Worm (Caenorhabditis elegans): ENCODE measurements around the gene C29F7.3.
"Not testable (repeated sequence)": the region's sequence is repeated elsewhere in the genome, so short reads cannot be mapped to it uniquely, and the experiment has no call there.

Gene C29F7.3

DNA sequence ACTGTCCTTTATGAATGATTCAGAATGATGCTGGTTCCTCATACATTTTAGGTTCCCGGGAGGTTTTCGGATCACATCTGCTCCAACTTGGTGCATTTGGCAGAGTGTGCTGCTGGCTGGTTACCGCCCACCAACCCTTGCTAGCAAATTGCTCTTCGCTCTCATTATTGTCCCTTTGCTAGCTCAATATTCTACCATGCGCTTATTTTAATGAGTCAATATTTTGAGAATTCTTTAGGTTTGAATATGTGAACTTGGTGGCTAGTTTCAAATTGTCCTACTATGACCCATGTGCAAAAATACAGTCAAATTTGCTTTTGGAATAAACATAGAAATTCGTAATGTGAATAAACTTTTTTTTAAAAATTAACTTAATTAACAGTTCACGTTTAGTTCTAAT lies 15.4 kb upstream of the C29F7.3 start:
- TF ChIP-seq W03F9.2 (tag; optimal IDR thresholded peaks at IDR 0.05) (no peak), dao-5 (tag; optimal IDR thresholded peaks at IDR 0.05) (no peak), him-1 (tag; optimal IDR thresholded peaks at IDR 0.05) (no peak)

DNA sequence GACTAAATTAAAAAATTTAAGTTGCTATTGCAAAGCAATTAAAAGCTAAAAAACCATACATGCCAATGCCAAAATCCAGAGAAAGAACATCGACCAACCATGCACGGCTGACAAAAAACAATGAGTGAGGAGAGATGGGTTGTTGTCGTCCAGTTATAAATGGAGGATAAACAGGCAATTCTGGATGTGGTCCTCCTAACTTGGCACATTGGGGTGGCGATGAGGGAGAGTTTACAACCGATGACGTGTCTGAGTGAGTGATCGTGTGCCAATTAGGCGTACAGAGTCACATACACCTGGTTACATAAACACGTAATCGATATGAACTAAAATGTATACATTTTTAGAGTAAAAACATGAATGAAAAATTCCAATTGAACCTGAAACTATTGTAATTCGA lies 11.7 kb upstream of the C29F7.3 start, which contains the start of gene C29F7.10:
C29F7.10 (minus strand) TSS at position 101 of the 400 bp plus-strand sequence.
- not testable (repeated sequence) for TF ChIP-seq dao-5, him-1, W03F9.2 (tag; optimal IDR thresholded peaks at IDR 0.05)

DNA sequence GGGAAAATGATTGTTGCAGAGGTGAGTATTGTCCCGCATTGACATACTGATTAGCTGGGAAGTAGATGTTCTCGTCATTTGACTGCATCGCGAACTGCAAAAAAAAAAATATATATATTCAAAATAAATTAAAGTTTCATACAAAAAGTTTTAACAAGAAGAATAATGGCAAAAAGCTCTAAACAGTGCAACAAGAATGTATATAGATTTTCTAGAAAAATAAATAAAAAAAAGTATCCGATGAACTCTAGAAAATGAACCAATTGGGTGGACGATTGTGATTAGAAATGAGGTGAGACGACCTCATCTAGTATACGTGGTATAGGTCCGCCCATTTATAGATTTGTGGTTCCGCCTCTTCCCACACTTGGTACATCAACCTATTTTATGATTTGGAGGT lies 9.0 kb upstream of the C29F7.3 start, which contains the start of gene fkh-4:
fkh-4 (minus strand) TSS at position 101 of the 400 bp plus-strand sequence.
- TF ChIP-seq dao-5, him-1, W03F9.2 (tag; optimal IDR thresholded peaks at IDR 0.05): not testable (repeated sequence)

DNA sequence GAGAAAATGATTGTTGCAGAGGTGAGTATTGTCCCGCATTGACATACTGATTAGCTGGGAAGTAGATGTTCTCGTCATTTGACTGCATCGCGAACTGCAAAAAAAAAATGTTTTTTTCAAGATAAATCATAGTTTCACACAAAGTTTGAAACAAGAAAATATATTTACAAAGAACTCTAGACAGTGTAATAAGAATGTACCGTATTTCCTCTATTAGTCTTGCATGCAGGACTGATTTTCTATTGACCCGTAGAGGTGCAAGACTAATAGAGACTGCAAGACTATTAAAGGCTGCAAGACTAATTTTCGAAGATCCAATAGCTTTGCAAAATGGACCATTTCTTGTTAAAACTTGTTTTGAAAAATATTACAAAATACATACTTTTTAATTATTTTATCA lies 3.6 kb upstream of the C29F7.3 start, which contains the start of gene fkh-3:
fkh-3 (minus strand) TSS at position 101 of the 400 bp plus-strand sequence.
- no peak for TF ChIP-seq him-1 (tag; optimal IDR thresholded peaks at IDR 0.05)
- no peak for TF ChIP-seq dao-5 (tag; optimal IDR thresholded peaks at IDR 0.05)
- no peak for TF ChIP-seq W03F9.2 (tag; optimal IDR thresholded peaks at IDR 0.05)

DNA sequence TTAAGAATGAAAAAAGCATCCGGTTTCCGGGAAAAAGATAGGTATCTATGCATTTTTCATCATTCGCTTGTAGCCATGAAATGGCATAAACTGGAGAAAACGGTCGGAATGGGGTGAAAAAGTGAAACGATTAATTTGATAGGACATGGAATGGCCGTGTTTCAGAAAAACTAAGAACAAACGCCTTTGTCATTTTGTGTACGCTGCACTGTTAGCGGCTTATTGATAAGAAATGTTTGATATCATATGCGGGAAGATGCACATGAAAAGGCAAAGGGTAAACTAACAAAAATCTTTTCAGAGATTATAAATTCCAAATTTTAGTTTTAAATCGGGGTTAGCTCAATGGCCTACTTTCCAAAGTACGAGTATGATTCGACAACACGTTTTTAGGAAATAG lies 1.3 kb upstream of the C29F7.3 start:
- TF ChIP-seq dao-5 (tag; optimal IDR thresholded peaks at IDR 0.05) (no peak), him-1 (tag; optimal IDR thresholded peaks at IDR 0.05) (no peak), W03F9.2 (tag; optimal IDR thresholded peaks at IDR 0.05) (no peak)

DNA sequence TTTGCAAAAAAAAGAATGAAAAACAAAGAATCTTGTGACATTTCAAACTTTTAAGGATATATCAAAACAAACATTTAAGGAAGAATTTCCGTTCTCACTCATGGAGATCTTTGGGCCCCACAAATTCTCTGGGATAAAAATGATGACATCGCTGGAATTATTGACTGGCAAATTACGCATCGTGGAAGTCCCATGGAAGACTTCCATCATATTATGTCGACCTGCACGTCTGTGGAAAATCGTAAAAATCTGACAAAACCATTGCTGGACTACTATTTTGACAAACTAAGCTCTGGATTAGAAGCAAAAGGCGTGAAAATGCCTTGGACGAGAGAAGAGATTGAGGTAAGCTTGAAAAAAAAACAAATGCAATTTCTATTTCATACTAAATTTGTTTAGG lies 2.3 kb downstream of the C29F7.3 start:
- TF ChIP-seq W03F9.2 (tag; optimal IDR thresholded peaks at IDR 0.05) (no peak), him-1 (tag; optimal IDR thresholded peaks at IDR 0.05) (no peak), dao-5 (tag; optimal IDR thresholded peaks at IDR 0.05) (no peak)

DNA sequence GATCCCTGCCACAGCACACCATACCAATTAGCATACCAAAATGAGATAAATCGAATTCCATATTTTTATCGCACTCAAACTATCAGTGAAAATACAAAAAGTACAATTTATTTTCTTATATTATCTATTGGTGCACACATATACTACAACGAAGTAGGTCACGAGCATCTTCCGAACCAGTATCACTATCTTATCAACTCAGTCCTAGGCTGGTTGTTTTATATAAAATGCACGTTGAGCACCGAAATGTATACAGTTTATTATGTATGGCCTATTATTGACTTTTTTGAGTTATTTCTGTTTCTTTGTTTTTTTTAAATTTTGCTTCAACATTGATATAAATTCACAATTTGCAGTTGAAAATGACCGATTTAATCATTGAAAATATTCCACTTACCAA lies 4.0 kb downstream of the C29F7.3 start, which contains the start of gene C29F7.2:
C29F7.2 (plus strand) TSS at position 357 of the 400 bp plus-strand sequence.
- TF ChIP-seq dao-5 (tag; optimal IDR thresholded peaks at IDR 0.05) (no peak), W03F9.2 (tag; optimal IDR thresholded peaks at IDR 0.05) (no peak), him-1 (tag; optimal IDR thresholded peaks at IDR 0.05) (no peak)

DNA sequence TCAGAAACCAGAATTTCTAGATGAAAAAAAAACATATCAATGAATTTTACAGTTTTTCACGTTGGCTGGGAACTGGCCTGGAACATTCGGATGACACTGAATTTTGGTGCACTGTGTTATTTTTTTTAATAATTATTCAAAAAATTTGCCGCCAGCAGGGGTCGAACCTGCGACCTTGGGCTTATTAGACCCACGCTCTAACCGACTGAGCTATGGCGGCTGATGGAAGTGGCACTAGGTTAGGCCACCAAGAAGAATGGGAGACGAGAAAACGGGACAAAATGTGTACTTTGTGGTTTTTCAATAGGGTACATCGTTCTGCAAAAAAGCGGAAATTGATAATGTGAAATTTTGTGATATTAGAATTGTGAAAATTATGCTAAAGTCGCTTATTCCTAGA lies 4.8 kb downstream of the C29F7.3 start:
- TF ChIP-seq him-1 (tag; optimal IDR thresholded peaks at IDR 0.05) = no peak
- peak; percentile 54 for TF ChIP-seq W03F9.2 (tag; optimal IDR thresholded peaks at IDR 0.05)

DNA sequence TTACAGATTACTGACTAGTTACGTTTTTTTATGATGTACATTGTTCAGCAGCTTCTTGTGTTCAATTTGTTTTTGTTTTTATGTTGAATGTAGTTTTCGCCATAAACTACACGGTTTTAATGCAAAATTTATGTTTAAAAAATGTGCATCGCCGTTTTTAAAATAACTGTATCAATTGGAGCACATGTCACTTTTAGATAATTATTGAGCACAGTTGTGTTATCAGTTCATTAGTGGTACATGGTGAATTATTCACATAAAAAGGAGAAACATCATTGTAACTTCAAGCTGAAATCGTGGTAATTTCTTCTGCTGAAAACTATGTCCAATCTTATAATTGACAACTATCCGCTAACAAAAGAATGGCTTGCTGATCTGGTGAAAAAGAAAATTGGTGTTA lies 7.4 kb downstream of the C29F7.3 start:
- TF ChIP-seq dao-5 (tag; optimal IDR thresholded peaks at IDR 0.05) (no peak), W03F9.2 (tag; optimal IDR thresholded peaks at IDR 0.05) (no peak), him-1 (tag; optimal IDR thresholded peaks at IDR 0.05) (no peak)

DNA sequence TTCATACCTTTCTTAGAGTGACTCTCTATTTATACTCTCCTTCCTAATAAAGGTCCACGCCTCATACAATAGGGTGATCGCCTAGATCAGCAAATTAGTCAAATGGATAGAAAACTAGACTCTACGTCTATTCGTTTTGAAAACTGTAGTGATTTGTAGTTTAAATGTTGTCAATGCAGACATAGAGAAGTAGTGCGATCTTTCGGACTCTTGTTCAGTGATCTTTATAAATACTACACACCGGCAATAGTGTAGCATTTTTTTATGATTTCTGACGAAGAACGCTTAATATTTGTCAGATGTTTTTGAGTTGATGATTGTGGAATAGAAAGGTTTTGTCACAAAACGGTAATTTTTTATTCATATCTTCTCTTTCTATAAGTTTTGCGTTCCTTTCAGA lies 8.4 kb downstream of the C29F7.3 start:
- TF ChIP-seq him-1 (tag; optimal IDR thresholded peaks at IDR 0.05) (no peak), dao-5 (tag; optimal IDR thresholded peaks at IDR 0.05) (no peak), W03F9.2 (tag; optimal IDR thresholded peaks at IDR 0.05) (no peak)

DNA sequence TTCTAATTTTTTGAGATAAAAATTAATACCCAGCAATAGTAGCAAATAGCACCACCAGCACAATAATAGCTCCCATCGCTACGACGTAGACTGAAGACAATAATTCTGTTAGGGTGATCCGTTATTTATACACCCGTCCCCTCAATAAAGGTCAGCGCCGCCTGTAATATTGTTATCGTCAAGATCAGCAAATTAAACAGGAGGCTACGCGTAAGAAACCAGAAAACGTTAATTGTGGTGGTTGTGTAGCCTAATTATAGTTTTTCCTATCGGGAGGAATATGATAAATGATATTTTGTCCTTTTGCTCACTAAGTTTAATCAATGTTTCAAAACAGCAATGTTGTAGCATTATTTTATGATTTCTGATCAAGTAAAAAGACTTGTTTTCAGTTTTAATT lies 10.2 kb downstream of the C29F7.3 start, which contains the start of the genes cyp-13B1 and C29F7.1:
cyp-13B1 (minus strand) TSS at position 101 of the 400 bp plus-strand sequence.
C29F7.1 (plus strand) TSS at position 394 of the 400 bp plus-strand sequence.
- no peak for TF ChIP-seq him-1 (tag; optimal IDR thresholded peaks at IDR 0.05)
- TF ChIP-seq W03F9.2 (tag; optimal IDR thresholded peaks at IDR 0.05) = no peak
- TF ChIP-seq dao-5 (tag; optimal IDR thresholded peaks at IDR 0.05) = no peak

DNA sequence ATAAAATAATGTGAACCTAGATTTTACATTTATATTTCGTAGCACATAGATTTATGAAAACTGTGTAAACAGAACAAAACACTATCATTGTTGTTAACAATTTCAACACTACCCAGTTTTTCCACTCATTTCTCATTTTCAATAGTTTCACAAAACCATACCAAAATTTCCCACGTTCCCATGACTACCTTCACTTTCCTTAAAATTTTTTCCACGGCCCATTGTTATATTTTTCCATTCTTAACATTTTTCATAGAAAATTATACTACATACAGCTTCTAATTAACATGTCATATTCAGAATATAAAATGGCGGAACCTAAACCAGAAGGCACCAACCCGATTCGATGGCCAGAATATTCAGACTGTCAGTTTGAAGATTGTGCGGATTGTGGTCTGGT lies 18.0 kb downstream of the C29F7.3 start, which contains the start of gene F02C12.1:
F02C12.1 (plus strand) TSS at position 301 of the 400 bp plus-strand sequence.
- TF ChIP-seq W03F9.2 (tag; optimal IDR thresholded peaks at IDR 0.05) (no peak), him-1 (tag; optimal IDR thresholded peaks at IDR 0.05) (no peak), dao-5 (tag; optimal IDR thresholded peaks at IDR 0.05) (no peak)

DNA sequence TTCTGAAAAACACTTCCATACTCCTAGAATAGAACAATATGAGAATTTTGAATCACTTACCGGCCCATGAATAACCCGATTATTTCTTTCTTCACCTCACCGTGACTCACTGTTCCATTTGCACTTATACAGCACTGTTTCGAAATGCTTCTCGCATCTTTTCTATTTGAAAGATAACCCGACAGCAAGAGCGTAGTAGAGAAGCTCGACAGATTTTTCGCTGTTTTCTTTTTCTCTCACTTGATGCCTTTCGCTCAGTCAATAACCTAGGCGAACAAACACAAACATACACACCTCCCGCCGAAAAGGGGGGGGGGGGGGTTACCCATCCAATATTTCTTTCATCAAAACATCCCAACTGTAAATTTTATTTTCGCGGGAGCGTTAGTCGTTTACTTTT lies 18.4 kb downstream of the C29F7.3 start:
- TF ChIP-seq dao-5 (tag; optimal IDR thresholded peaks at IDR 0.05) (no peak), W03F9.2 (tag; optimal IDR thresholded peaks at IDR 0.05) (peak; percentile 10), him-1 (tag; optimal IDR thresholded peaks at IDR 0.05) (no peak)

DNA sequence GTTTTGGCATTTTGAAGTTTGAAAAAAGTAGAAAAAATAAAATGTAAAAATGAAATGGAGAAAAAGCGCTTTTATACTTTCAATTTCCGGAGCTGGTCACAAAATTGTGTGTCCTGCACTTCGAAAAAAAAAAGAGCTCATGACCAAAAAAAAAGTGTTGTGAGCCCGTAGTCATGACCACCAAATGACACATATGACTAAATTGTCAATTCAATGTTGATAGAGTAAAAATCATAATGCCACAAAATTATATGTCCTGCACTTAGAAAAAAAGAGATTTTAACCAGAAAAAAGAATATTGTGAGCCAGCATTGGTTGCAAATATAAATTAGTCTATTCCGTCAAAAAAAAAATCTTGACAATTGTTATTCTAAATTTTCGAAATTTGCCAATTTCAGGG lies 20.5 kb downstream of the C29F7.3 start, which contains the start of gene F02C12.2:
F02C12.2 (minus strand) TSS at position 101 of the 400 bp plus-strand sequence.
- no peak for TF ChIP-seq W03F9.2 (tag; optimal IDR thresholded peaks at IDR 0.05)
- no peak for TF ChIP-seq him-1 (tag; optimal IDR thresholded peaks at IDR 0.05)
- no peak for TF ChIP-seq dao-5 (tag; optimal IDR thresholded peaks at IDR 0.05)

DNA sequence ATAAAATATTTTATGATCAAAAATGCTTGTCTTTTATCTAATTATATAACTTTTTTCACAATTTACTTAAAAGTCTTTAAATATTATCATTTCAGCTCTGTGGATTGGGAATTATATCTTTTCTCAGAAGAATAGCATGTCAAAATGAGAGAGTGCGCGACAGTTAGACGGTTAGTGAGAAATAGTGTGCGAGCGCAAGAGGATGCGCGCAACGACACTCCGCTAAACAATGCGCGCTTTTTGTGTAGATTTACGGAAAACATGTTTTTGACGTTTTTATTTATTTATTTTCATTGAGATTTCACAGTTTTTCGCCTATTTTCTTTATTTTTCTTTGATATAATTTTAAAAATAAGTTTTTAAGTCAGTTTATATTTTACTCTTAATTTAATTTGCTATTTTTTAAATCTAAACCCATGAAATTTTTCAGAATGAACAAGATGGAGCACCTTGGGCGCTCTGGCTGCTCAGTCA lies 23.1 kb downstream of the C29F7.3 start, which contains the start of gene F02C12.3:
F02C12.3 (plus strand) TSS at position 424 of the 474 bp plus-strand sequence.
- TF ChIP-seq W03F9.2 (tag; optimal IDR thresholded peaks at IDR 0.05) (peak; percentile 52), him-1 (tag; optimal IDR thresholded peaks at IDR 0.05) (no peak)

Measured in whole organism, L4/young adult.